Fruit fly (Drosophila melanogaster): ENCODE data around the gene PIG-B.
A peak's percentile ranks its signal among the peaks of the same experiment; 100 is the strongest.

Gene PIG-B

DNA sequence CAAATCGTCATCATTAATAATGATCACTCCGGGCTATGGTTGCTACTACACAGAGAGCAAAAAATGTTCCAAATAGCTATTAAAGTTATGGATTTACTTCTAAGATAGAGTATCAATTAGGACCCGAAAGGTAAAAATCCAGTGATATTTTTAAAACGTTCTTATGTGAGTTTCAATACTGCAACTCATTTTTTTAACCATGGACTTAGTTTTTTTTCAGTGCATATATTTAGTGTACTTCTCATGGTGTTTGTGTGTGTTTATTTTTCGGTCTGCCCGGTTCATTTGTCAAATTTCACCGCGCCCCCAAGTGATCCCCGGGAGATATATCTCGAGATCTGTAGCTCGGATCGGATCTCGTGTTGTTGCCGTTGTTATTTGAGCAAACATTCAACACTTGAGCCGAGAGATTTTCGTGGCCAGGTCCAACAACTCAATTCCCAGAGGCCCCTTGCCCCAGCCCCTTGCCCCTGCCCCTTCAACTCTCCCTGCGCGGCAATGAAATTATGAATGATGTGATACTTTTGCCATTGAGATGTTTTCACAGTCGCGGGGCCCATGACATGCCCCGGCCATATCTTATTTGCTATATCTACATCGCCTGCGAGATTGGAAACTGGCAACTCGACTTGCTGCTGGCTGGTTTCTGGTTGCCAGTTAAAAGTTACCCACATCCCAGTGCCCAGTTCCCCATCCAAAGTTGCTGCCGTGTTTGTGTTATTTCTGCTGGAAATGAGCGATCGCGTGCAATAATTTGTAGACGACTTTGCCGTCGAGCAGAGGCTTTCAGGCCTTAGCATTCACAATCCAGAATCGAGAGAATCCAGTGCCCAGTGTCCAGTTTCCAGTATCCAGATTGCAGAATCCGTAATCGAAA is 51.7 kb downstream of the PIG-B start (continued):
- no peak for TF ChIP-seq spab (GFP tag; optimal IDR thresholded peaks at IDR 0.05)
- TF ChIP-seq Hr39 (GFP tag; optimal IDR thresholded peaks at IDR 0.05), result peak; percentile 14
- no peak for TF ChIP-seq vri (GFP tag; optimal IDR thresholded peaks at IDR 0.05)
- TF ChIP-seq Lpt (GFP tag; optimal IDR thresholded peaks at IDR 0.05), result peak; percentile 13
- no peak for TF ChIP-seq CG6854 (GFP tag; optimal IDR thresholded peaks at IDR 0.05)
- TF ChIP-seq net (GFP tag; optimal IDR thresholded peaks at IDR 0.05), result no peak
- no peak for TF ChIP-seq CG6276 (GFP tag; optimal IDR thresholded peaks at IDR 0.05)
- 0 out of 2 replicates have a peak, but pooled peaks have one; percentile 17 for TF ChIP-seq CG15336 (GFP tag; IDR thresholded peaks at IDR 0.05)
- TF ChIP-seq Sox102F (GFP tag; optimal IDR thresholded peaks at IDR 0.05), result no peak
- peak; percentile 81 for TF ChIP-seq Eip78C (GFP tag)
- TF ChIP-seq achi (GFP tag; optimal IDR thresholded peaks at IDR 0.05), result peak; percentile 37
- no peak for TF ChIP-seq esn (GFP tag; optimal IDR thresholded peaks at IDR 0.05)

DNA sequence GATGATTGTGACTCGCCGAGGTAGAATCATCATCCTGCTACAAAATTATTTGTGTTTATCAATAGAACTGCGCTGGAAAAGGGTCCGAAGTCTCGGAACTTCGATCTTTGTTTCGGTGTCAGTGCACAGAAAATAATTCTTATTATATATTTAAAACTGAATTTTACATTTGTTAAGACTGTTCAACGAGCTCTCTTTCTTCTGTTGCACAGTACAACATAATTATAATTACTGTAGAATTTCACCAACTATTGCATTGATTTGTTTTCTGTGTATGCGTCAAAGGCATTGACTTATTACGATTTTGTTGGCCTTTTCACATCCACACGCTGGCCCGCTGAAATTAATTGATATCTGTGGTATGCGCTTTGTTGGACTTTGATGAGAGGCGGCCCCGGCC is 52.4 kb downstream of the PIG-B start:
- TF ChIP-seq svp (GFP tag), result peak; percentile 62
- peak; percentile 34 for TF ChIP-seq CG10631 (GFP tag; optimal IDR thresholded peaks at IDR 0.05)
- TF ChIP-seq Eip78C (GFP tag), result peak; percentile 72
- peak; percentile 1 for TF ChIP-seq lz (GFP tag; optimal IDR thresholded peaks at IDR 0.05)
- TF ChIP-seq topi (GFP tag; optimal IDR thresholded peaks at IDR 0.05), result peak; percentile 28
- TF ChIP-seq CG6163 (GFP tag; IDR thresholded peaks at IDR 0.05), result peak; percentile 55; the same call in 2 of the 3 replicates
- no peak for TF ChIP-seq Sox15 (GFP tag; optimal IDR thresholded peaks at IDR 0.05)
- peak; percentile 9 for TF ChIP-seq Hr39 (GFP tag; optimal IDR thresholded peaks at IDR 0.05)
- TF ChIP-seq cyc (GFP tag; optimal IDR thresholded peaks at IDR 0.05), result peak; percentile 13
- TF ChIP-seq fkh (GFP tag; optimal IDR thresholded peaks at IDR 0.05), result no peak
- TF ChIP-seq CG3032 (tag; optimal IDR thresholded peaks at IDR 0.05), result no peak
- peak; percentile 12 for TF ChIP-seq pdm3 (GFP tag; optimal IDR thresholded peaks at IDR 0.05)
- peak; percentile 35 for TF ChIP-seq esn (GFP tag; optimal IDR thresholded peaks at IDR 0.05)
- peak; percentile 11 for TF ChIP-seq CG3919 (GFP tag; optimal IDR thresholded peaks at IDR 0.05)
- no peak for TF ChIP-seq CG11294 (GFP tag; IDR thresholded peaks at IDR 0.05)
- peak; percentile 13 for TF ChIP-seq acj6 (GFP tag; optimal IDR thresholded peaks at IDR 0.05)
- no peak for TF ChIP-seq achi (GFP tag; optimal IDR thresholded peaks at IDR 0.05)
- peak; percentile 11 for TF ChIP-seq Sox102F (GFP tag; optimal IDR thresholded peaks at IDR 0.05)
- peak; percentile 10 for TF ChIP-seq Smox (GFP tag; optimal IDR thresholded peaks at IDR 0.05)
- peak; percentile 22 for TF ChIP-seq Eip75B (GFP tag; optimal IDR thresholded peaks at IDR 0.05)
- peak; percentile 8 for TF ChIP-seq Sox14 (GFP tag; optimal IDR thresholded peaks at IDR 0.05)
- no peak for TF ChIP-seq CG6792 (GFP tag; optimal IDR thresholded peaks at IDR 0.05)
- TF ChIP-seq Met (GFP tag; optimal IDR thresholded peaks at IDR 0.05), result peak; percentile 33
- peak; percentile 11 for TF ChIP-seq OdsH (GFP tag; optimal IDR thresholded peaks at IDR 0.05)
